Worm (Caenorhabditis elegans): ENCODE results near the gene F25E5.9.

ce11 chrV:7476766-7477165, 39.0 kb upstream of the F25E5.9 start, which contains the start of gene srh-125:
- no peak for TF ChIP-seq lin-13 (tag; optimal IDR thresholded peaks at IDR 0.05)
- no peak for TF ChIP-seq elt-3 (tag; optimal IDR thresholded peaks at IDR 0.05)
- TF ChIP-seq unc-39 (tag; optimal IDR thresholded peaks at IDR 0.05), result no peak
- no peak for TF ChIP-seq nhr-12 (tag; optimal IDR thresholded peaks at IDR 0.05)
- no peak for TF ChIP-seq nhr-76 (tag; optimal IDR thresholded peaks at IDR 0.05)
- TF ChIP-seq ztf-11 (tag; optimal IDR thresholded peaks at IDR 0.05), result no peak
- no peak for TF ChIP-seq ham-2 (GFP tag; optimal IDR thresholded peaks at IDR 0.05)
